Fruit fly (Drosophila melanogaster) whole organism, embryonic: ENCODE data around the gene Ubc6.

Source experiments
- ATbp ChIP-seq: fragments of 200-800 bp; sonication (Bioruptor generic); optimal IDR thresholded peaks from 2 replicates; lab custom pipeline; 2017; ENCODE audit warnings: missing biosample characterization, mild to moderate bottlenecking, missing genetic modification characterization, missing genetic modification reagents
- Bdp1 ChIP-seq: fragments of 200-800 bp; sonication (Bioruptor generic); optimal IDR thresholded peaks from 3 replicates; lab custom pipeline; 2016; ENCODE audit warnings: missing biosample characterization, missing genetic modification characterization
- CG10267 ChIP-seq: fragments of 200-800 bp; sonication (Bioruptor generic); optimal IDR thresholded peaks from 2 replicates; lab custom pipeline; 2018; ENCODE audit warnings: missing biosample characterization, mild to moderate bottlenecking, missing genetic modification characterization, moderate library complexity
- CG10565 ChIP-seq: fragments of 200-800 bp; sonication (Bioruptor generic); optimal IDR thresholded peaks from 3 replicates; lab custom pipeline; 2016; ENCODE audit warnings: missing biosample characterization, mild to moderate bottlenecking, missing genetic modification characterization
- CG10959 ChIP-seq: fragments of 200-800 bp; sonication (Bioruptor generic); IDR thresholded peaks from 2 replicates; pipeline ENCODE4 v1.3.6; 2022; ENCODE audit warnings: missing biosample characterization, missing genetic modification characterization
- CG11456 ChIP-seq: fragments of 200-800 bp; sonication (Bioruptor generic); IDR thresholded peaks from 3 replicates; pipeline ENCODE4 v1.3.6; 2022; ENCODE audit warnings: missing biosample characterization, missing genetic modification characterization
- CG12236 ChIP-seq: fragments of 200-800 bp; sonication (Bioruptor generic); optimal IDR thresholded peaks from 2 replicates; lab custom pipeline; 2016; ENCODE audit warnings: missing biosample characterization, missing genetic modification characterization
- CG13296 ChIP-seq: fragments of 200-800 bp; sonication (Bioruptor generic); optimal IDR thresholded peaks from 3 replicates; lab custom pipeline; 2018; ENCODE audit warnings: missing biosample characterization, mild to moderate bottlenecking, missing genetic modification characterization
- CG14965 ChIP-seq: fragments of 200-800 bp; sonication (Bioruptor generic); optimal IDR thresholded peaks from 2 replicates; lab custom pipeline; 2016; ENCODE audit warnings: missing biosample characterization, missing genetic modification characterization, borderline replicate concordance
- CG15011 ChIP-seq: fragments of 200-800 bp; sonication (Bioruptor generic); optimal IDR thresholded peaks from 3 replicates; lab custom pipeline; 2018; ENCODE audit warnings: missing biosample characterization, mild to moderate bottlenecking, missing genetic modification characterization
- CG16815 ChIP-seq: fragments of 200-800 bp; sonication (Bioruptor generic); optimal IDR thresholded peaks from 3 replicates; lab custom pipeline; 2017; ENCODE audit warnings: missing biosample characterization, mild to moderate bottlenecking, missing genetic modification characterization
- CG17328 ChIP-seq: fragments of 200-800 bp; sonication (Bioruptor generic); IDR thresholded peaks from 2 replicates; pipeline ENCODE4 v1.3.6; 2022; ENCODE audit warnings: missing biosample characterization, missing genetic modification characterization
- CG17912 ChIP-seq: fragments of 200-800 bp; sonication (Bioruptor generic); optimal IDR thresholded peaks from 2 replicates; lab custom pipeline; 2018; ENCODE audit warnings: missing biosample characterization, mild to moderate bottlenecking, missing genetic modification characterization
- CG18599 ChIP-seq: fragments of 200-800 bp; sonication (Bioruptor generic); optimal IDR thresholded peaks from 3 replicates; lab custom pipeline; 2017; ENCODE audit warnings: missing biosample characterization, missing genetic modification characterization, mild to moderate bottlenecking, moderate library complexity, missing genetic modification reagents
- CG2678 ChIP-seq: fragments of 200-800 bp; sonication (Bioruptor generic); optimal IDR thresholded peaks from 3 replicates; lab custom pipeline; 2019; ENCODE audit warnings: missing biosample characterization, mild to moderate bottlenecking, missing genetic modification characterization, moderate library complexity
- CG31224 ChIP-seq: fragments of 200-800 bp; sonication (Bioruptor generic); IDR thresholded peaks from 2 replicates; pipeline ENCODE4 v1.3.6; 2022; ENCODE audit warnings: missing biosample characterization, missing genetic modification characterization
- CG42726 ChIP-seq: fragments of 200-800 bp; sonication (Bioruptor generic); IDR thresholded peaks from 2 replicates; pipeline ENCODE4 v1.3.6; 2022; ENCODE audit warnings: missing biosample characterization, missing genetic modification characterization; ENCODE audit not compliant: partially characterized antibody
- CG4282 ChIP-seq: fragments of 200-800 bp; sonication (Bioruptor generic); optimal IDR thresholded peaks from 2 replicates; lab custom pipeline; 2016; ENCODE audit warnings: missing biosample characterization, missing genetic modification characterization
- CG4854 ChIP-seq: fragments of 200-800 bp; sonication (Bioruptor generic); optimal IDR thresholded peaks from 2 replicates; lab custom pipeline; 2016; ENCODE audit warnings: missing biosample characterization, missing genetic modification characterization, inconsistent platforms
- CG7357 ChIP-seq: fragments of 200-800 bp; sonication (Bioruptor generic); IDR thresholded peaks from 3 replicates; pipeline ENCODE4 v1.3.6; 2022; ENCODE audit warnings: missing biosample characterization, missing genetic modification characterization
- CG7987 ChIP-seq: fragments of 200-800 bp; sonication (Bioruptor generic); optimal IDR thresholded peaks from 2 replicates; lab custom pipeline; 2018; ENCODE audit warnings: missing biosample characterization, mild to moderate bottlenecking, missing genetic modification characterization, moderate library complexity
- CG8281 ChIP-seq: fragments of 200-800 bp; sonication (Bioruptor generic); optimal IDR thresholded peaks from 2 replicates; lab custom pipeline; 2018; ENCODE audit warnings: missing biosample characterization, mild to moderate bottlenecking, missing genetic modification characterization, moderate library complexity
- CG8359 ChIP-seq: fragments of 200-800 bp; sonication (Bioruptor generic); optimal IDR thresholded peaks from 2 replicates; lab custom pipeline; 2017; ENCODE audit warnings: missing biosample characterization, mild to moderate bottlenecking, missing genetic modification characterization, borderline replicate concordance
- CG8924 ChIP-seq: fragments of 200-800 bp; optimal IDR thresholded peaks from 3 replicates; lab custom pipeline; 2019; ENCODE audit warnings: missing biosample characterization, mild to moderate bottlenecking, missing genetic modification characterization, moderate library complexity
- CTCF ChIP-seq: fragments of 200-800 bp; sonication (Bioruptor generic); optimal IDR thresholded peaks from 2 replicates; lab custom pipeline; 2017; ENCODE audit warnings: missing biosample characterization, mild to moderate bottlenecking, missing genetic modification characterization, moderate library complexity
- CkIIα-i1 ChIP-seq: fragments of 200-800 bp; sonication (Bioruptor generic); IDR thresholded peaks from 2 replicates; pipeline ENCODE4 v1.3.6; 2022; ENCODE audit warnings: missing biosample characterization, missing genetic modification characterization
- Dip3 ChIP-seq: fragments of 200-800 bp; sonication (Bioruptor generic); optimal IDR thresholded peaks from 3 replicates; lab custom pipeline; 2016; ENCODE audit warnings: missing biosample characterization, missing genetic modification characterization
- H15 ChIP-seq: fragments of 200-800 bp; sonication (Bioruptor generic); IDR thresholded peaks from 3 replicates; pipeline ENCODE4 v1.3.6; 2022; ENCODE audit warnings: missing biosample characterization, missing genetic modification characterization
- Hr78 ChIP-seq, 2 experiments: fragments of 200-800 bp in 1 of 2; fragments of >200 bp in 1 of 2; sonication (Bioruptor generic) in 1 of 2; optimal IDR thresholded peaks; 2 replicates each; lab custom pipeline; 2017 to 2019; ENCODE audit warnings: missing biosample characterization in 2 of 2, missing genetic modification characterization in 2 of 2, mild to moderate bottlenecking in 1 of 2, moderate library complexity in 1 of 2
- MESR4 ChIP-seq: fragments of 200-800 bp; sonication (Bioruptor generic); optimal IDR thresholded peaks from 2 replicates; lab custom pipeline; 2018; ENCODE audit warnings: missing biosample characterization, mild to moderate bottlenecking, missing genetic modification characterization, moderate library complexity
- Oaz ChIP-seq: fragments of 200-800 bp; sonication (Bioruptor generic); IDR thresholded peaks from 2 replicates; pipeline ENCODE4 v1.3.6; 2022; ENCODE audit warnings: missing biosample characterization, missing genetic modification characterization
- PHDP ChIP-seq: fragments of 200-800 bp; sonication (Bioruptor generic); optimal IDR thresholded peaks from 3 replicates; lab custom pipeline; 2018; ENCODE audit warnings: missing biosample characterization, mild to moderate bottlenecking, missing genetic modification characterization, moderate library complexity
- Ptx1 ChIP-seq: fragments of 200-800 bp; sonication (Bioruptor generic); IDR thresholded peaks from 2 replicates; pipeline ENCODE4 v1.3.6; 2022; ENCODE audit warnings: missing biosample characterization, missing genetic modification characterization
- Sry-β ChIP-seq: fragments of 200-800 bp; sonication (Bioruptor generic); optimal IDR thresholded peaks from 2 replicates; lab custom pipeline; 2018; ENCODE audit warnings: missing biosample characterization, mild to moderate bottlenecking, missing genetic modification characterization, moderate library complexity
- Usf ChIP-seq: fragments of 200-800 bp; sonication (Bioruptor generic); optimal IDR thresholded peaks from 2 replicates; lab custom pipeline; 2017; ENCODE audit warnings: missing genotype, missing biosample characterization, missing genetic modification characterization
- Xbp1 ChIP-seq: fragments of 200-800 bp; sonication (Bioruptor generic); optimal IDR thresholded peaks from 3 replicates; lab custom pipeline; 2016; ENCODE audit warnings: missing biosample characterization, mild to moderate bottlenecking, missing genetic modification characterization
- dan ChIP-seq: fragments of 200-800 bp; sonication (Bioruptor generic); IDR thresholded peaks from 2 replicates; pipeline ENCODE4 v1.3.6; 2022; ENCODE audit warnings: missing biosample characterization, missing genetic modification characterization
- ftz-f1 ChIP-seq: fragments of 200-800 bp; sonication (Bioruptor generic); optimal IDR thresholded peaks from 2 replicates; lab custom pipeline; 2016; ENCODE audit warnings: missing biosample characterization, missing genetic modification characterization
- hkb ChIP-seq, 2 experiments: fragments of 200-800 bp in 1 of 2; fragments of >200 bp in 1 of 2; sonication (Bioruptor generic) in 1 of 2; IDR thresholded peaks in 1 of 2; optimal IDR thresholded peaks in 1 of 2; 2 replicates each; pipeline versions ENCODE4 v1.3.6 to Lab custom; 2017 to 2022; ENCODE audit warnings: missing biosample characterization in 1 of 2, missing genetic modification characterization in 1 of 2
- lilli ChIP-seq: fragments of 200-800 bp; sonication (Bioruptor generic); optimal IDR thresholded peaks from 3 replicates; lab custom pipeline; 2016; ENCODE audit warnings: missing biosample characterization, missing genetic modification characterization
- mirr ChIP-seq: fragments of 200-800 bp; sonication (Bioruptor generic); optimal IDR thresholded peaks from 3 replicates; lab custom pipeline; 2018; ENCODE audit warnings: missing biosample characterization, mild to moderate bottlenecking, missing genetic modification characterization
- mld ChIP-seq: fragments of 200-800 bp; sonication (Bioruptor generic); IDR thresholded peaks from 3 replicates; pipeline ENCODE4 v1.3.6; 2022; ENCODE audit warnings: missing biosample characterization, missing genetic modification characterization; ENCODE audit not compliant: partially characterized antibody
- pros ChIP-seq: fragments of 200-800 bp; sonication (Bioruptor generic); optimal IDR thresholded peaks from 3 replicates; lab custom pipeline; 2019; ENCODE audit warnings: missing biosample characterization, mild to moderate bottlenecking, missing genetic modification characterization, moderate library complexity
- pzg ChIP-seq: fragments of 200-800 bp; sonication (Bioruptor generic); optimal IDR thresholded peaks from 3 replicates; lab custom pipeline; 2018; ENCODE audit warnings: missing biosample characterization, mild to moderate bottlenecking, missing genetic modification characterization, moderate library complexity
- row ChIP-seq: fragments of 200-800 bp; sonication (Bioruptor generic); IDR thresholded peaks from 3 replicates; pipeline ENCODE4 v1.3.6; 2022; ENCODE audit warnings: missing biosample characterization, missing genetic modification characterization
- ssp ChIP-seq: fragments of 200-800 bp; sonication (Bioruptor generic); IDR thresholded peaks from 2 replicates; pipeline ENCODE4 v1.3.6; 2022; ENCODE audit warnings: missing biosample characterization, missing genetic modification characterization
- tna ChIP-seq: fragments of 200-800 bp; sonication (Bioruptor generic); IDR thresholded peaks from 2 replicates; pipeline ENCODE4 v1.3.6; 2022; ENCODE audit warnings: missing biosample characterization, missing genetic modification characterization; ENCODE audit not compliant: partially characterized antibody
- unc-4 ChIP-seq: fragments of 200-800 bp; sonication (Bioruptor generic); IDR thresholded peaks from 2 replicates; pipeline ENCODE4 v1.3.6; 2022; ENCODE audit warnings: missing biosample characterization, missing genetic modification characterization; ENCODE audit not compliant: partially characterized antibody
- usp ChIP-seq: fragments of >200 bp; optimal IDR thresholded peaks from 2 replicates; lab custom pipeline; 2017; ENCODE audit warnings: missing biosample characterization, missing genetic modification characterization
- vfl ChIP-seq: fragments of 200-800 bp; sonication (Bioruptor generic); optimal IDR thresholded peaks from 2 replicates; lab custom pipeline; 2016; ENCODE audit warnings: missing biosample characterization, missing genetic modification characterization
- zfh2 ChIP-seq: fragments of 200-800 bp; sonication (Bioruptor generic); optimal IDR thresholded peaks from 2 replicates; lab custom pipeline; 2016; ENCODE audit warnings: missing biosample characterization, missing genetic modification characterization

The Ubc6 gene

DNA sequence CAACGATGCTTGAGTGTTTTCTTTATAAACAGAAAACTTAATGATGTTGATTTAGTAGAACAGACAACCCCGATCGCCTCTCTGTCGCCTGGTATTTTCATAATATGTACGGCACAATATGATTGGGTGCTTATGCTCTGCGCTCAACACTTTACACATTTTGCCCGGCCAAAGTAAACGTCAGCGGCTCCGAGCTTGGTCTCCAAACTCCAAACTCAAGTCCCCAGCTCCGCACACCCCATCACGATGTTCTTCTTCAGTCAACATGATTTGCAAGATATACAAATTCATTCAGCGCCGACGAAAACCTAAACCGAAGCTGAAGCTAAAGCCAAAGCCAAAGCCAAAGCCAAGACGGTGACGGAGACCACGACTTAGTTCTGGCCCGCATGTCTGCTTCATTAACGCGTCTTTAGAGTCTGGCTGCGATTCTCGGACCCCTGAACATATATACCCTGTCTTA is 22.9 kb upstream of the Ubc6 start (continued):
- TF ChIP-seq CG7357 (GFP tag; lab: Robert Waterston, UW) (no peak), CG16815 (no peak), CG4854 (GFP tag; lab: Kevin White, UChicago) (no peak), tna (no peak), CkIIα-i1 (GFP tag; lab: Robert Waterston, UW) (no peak), zfh2 (GFP tag; lab: Kevin White, UChicago) (no peak), Ptx1 (no peak), CG17328 (no peak), Usf (GFP tag; lab: Kevin White, UChicago) (no peak), CG7987 (peak; percentile 31), MESR4 (GFP tag; lab: Kevin White, UChicago) (no peak), CG10959 (no peak), usp (GFP tag; lab: Kevin White, UChicago) (no peak), Oaz (no peak), CG10565 (GFP tag; lab: Kevin White, UChicago) (no peak), pros (GFP tag; lab: Kevin White, UChicago) (peak; percentile 21), lilli (GFP tag; lab: Kevin White, UChicago) (no peak), CG2678 (tag; lab: Kevin White, UChicago) (peak; percentile 39), Sry-β (GFP tag; lab: Kevin White, UChicago) (no peak), mld (GFP tag; lab: Robert Waterston, UW) (no peak), CG15011 (peak; percentile 5), CG17912 (peak; percentile 8), pzg (GFP tag; lab: Kevin White, UChicago) (no peak), Bdp1 (GFP tag; lab: Kevin White, UChicago) (no peak), CG12236 (no peak), Dip3 (GFP tag; lab: Kevin White, UChicago) (no peak), CG13296 (GFP tag; lab: Kevin White, UChicago) (peak; percentile 17), unc-4 (GFP tag; lab: Robert Waterston, UW) (no peak), CG10267 (tag; lab: Kevin White, UChicago) (no peak), CG4282 (no peak), CG42726 (GFP tag; lab: Robert Waterston, UW) (no peak), vfl (GFP tag; lab: Kevin White, UChicago) (no peak), CG14965 (GFP tag; lab: Kevin White, UChicago) (no peak), CG11456 (0 out of 3 replicates have a peak, but pooled peaks have one; percentile 19), ftz-f1 (no peak), PHDP (tag; lab: Kevin White, UChicago) (peak; percentile 16), H15 (GFP tag; lab: Robert Waterston, UW) (no peak), dan (no peak), hkb (optimal IDR thresholded peaks at IDR 0.05; lab: Kevin White, UChicago) (no peak), hkb (GFP tag; IDR thresholded peaks at IDR 0.05; lab: Robert Waterston, UW) (peak; percentile 14; the same call in 1 of the 2 replicates), row (GFP tag; lab: Robert Waterston, UW) (no peak), mirr (peak; percentile 76), Hr78 (GFP tag; optimal IDR thresholded peaks at IDR 0.05; lab: Kevin White, UChicago) (no peak), CG8359 (GFP tag; lab: Kevin White, UChicago) (peak; percentile 2), CG31224 (no peak), CG8281 (tag; lab: Kevin White, UChicago) (no peak), CTCF (GFP tag; lab: Kevin White, UChicago) (no peak), CG18599 (GFP tag; lab: Kevin White, UChicago) (peak; percentile 7), ssp (GFP tag; lab: Robert Waterston, UW) (no peak), ATbp (peak; percentile 80), CG8924 (tag; lab: Kevin White, UChicago) (no peak), Xbp1 (GFP tag; lab: Kevin White, UChicago) (no peak)
